Worm (Caenorhabditis elegans): ENCODE results near the gene gpx-7.
A peak's percentile ranks its signal among the peaks of the same experiment; 100 is the strongest.

Gene gpx-7

ce11 chrX:7778786-7779185, 20.8 kb downstream of the gpx-7 start:
- TF ChIP-seq lin-14 (GFP tag; optimal IDR thresholded peaks at IDR 0.05), result peak; percentile 4
- no peak for TF ChIP-seq fkh-10 (GFP tag; optimal IDR thresholded peaks at IDR 0.05)
- no peak for TF ChIP-seq pax-3 (tag; optimal IDR thresholded peaks at IDR 0.05)
- TF ChIP-seq nhr-71 (tag; optimal IDR thresholded peaks at IDR 0.05), result no peak
- TF ChIP-seq elt-3 (tag; optimal IDR thresholded peaks at IDR 0.05), result peak in 1 of 6 experiments; percentile 17
- no peak for TF ChIP-seq mef-2 (tag; optimal IDR thresholded peaks at IDR 0.05)
- TF ChIP-seq fos-1 (tag; optimal IDR thresholded peaks at IDR 0.05), result no peak
- peak; percentile 88 for TF ChIP-seq blmp-1 (tag; optimal IDR thresholded peaks at IDR 0.05)
- TF ChIP-seq vab-15 (tag; optimal IDR thresholded peaks at IDR 0.05), result no peak
- no peak for TF ChIP-seq unc-98 (GFP tag; IDR thresholded peaks at IDR 0.05)
- TF ChIP-seq grh-1 (GFP tag; IDR thresholded peaks at IDR 0.05), result peak; percentile 27; the same call in 1 of the 2 replicates
- no peak for TF ChIP-seq efl-1 (optimal IDR thresholded peaks at IDR 0.05)
- TF ChIP-seq efl-1 (GFP tag; optimal IDR thresholded peaks at IDR 0.05 in 1 of 2), result peak in 1 of 2 experiments; percentile 59
- no peak for TF ChIP-seq snpc-4 (tag; optimal IDR thresholded peaks at IDR 0.05)

- no peak for TF ChIP-seq lin-35 (GFP tag; optimal IDR thresholded peaks at IDR 0.05)
- TF ChIP-seq vab-15 (tag; optimal IDR thresholded peaks at IDR 0.05), result no peak
- TF ChIP-seq elt-2 (tag; optimal IDR thresholded peaks at IDR 0.05), result no peak
- peak; percentile 64 for TF ChIP-seq unc-86 (tag; optimal IDR thresholded peaks at IDR 0.05)
- TF ChIP-seq lin-14 (GFP tag; optimal IDR thresholded peaks at IDR 0.05), result peak; percentile 9
- no peak for TF ChIP-seq snu-23 (GFP tag; optimal IDR thresholded peaks at IDR 0.05)
- no peak for TF ChIP-seq nhr-76 (tag; optimal IDR thresholded peaks at IDR 0.05)
These were observed 23.0 kb downstream of the gpx-7 start, which contains the start of gene mec-7 for ce11 chrX:7776509-7777001. Gene mec-7, minus strand, starts transcription at chrX:7776689.

- peak in 1 of 2 experiments; percentile 28 for TF ChIP-seq mdl-1 (tag; optimal IDR thresholded peaks at IDR 0.05)
- peak in 2 of 6 experiments; percentile 45 to 58 for TF ChIP-seq elt-3 (tag; optimal IDR thresholded peaks at IDR 0.05)
- TF ChIP-seq rnt-1 (tag; optimal IDR thresholded peaks at IDR 0.05), result peak; percentile 27
- TF ChIP-seq lsy-2 (tag; optimal IDR thresholded peaks at IDR 0.05), result peak in 1 of 2 experiments; percentile 13
- TF ChIP-seq tbx-2 (tag; optimal IDR thresholded peaks at IDR 0.05), result peak; percentile 37
- no peak for TF ChIP-seq fkh-10 (GFP tag; optimal IDR thresholded peaks at IDR 0.05)
- TF ChIP-seq mep-1 (tag; optimal IDR thresholded peaks at IDR 0.05), result peak; percentile 55
- TF ChIP-seq lin-14 (GFP tag; optimal IDR thresholded peaks at IDR 0.05), result peak; percentile 60
- no peak for TF ChIP-seq ces-1 (GFP tag; optimal IDR thresholded peaks at IDR 0.05)
- TF ChIP-seq swsn-7 (tag; optimal IDR thresholded peaks at IDR 0.05), result peak; percentile 26
- TF ChIP-seq Y116A8C.19 (tag; optimal IDR thresholded peaks at IDR 0.05; ENCODE audit: borderline replicate concordance), result no peak
- peak; percentile 94 for TF ChIP-seq nhr-85 (tag)
- TF ChIP-seq egl-13 (tag; optimal IDR thresholded peaks at IDR 0.05), result no peak
- TF ChIP-seq nhr-71 (tag; optimal IDR thresholded peaks at IDR 0.05), result peak; percentile 69
- TF ChIP-seq efl-1 (optimal IDR thresholded peaks at IDR 0.05), result peak in 1 of 2 experiments; percentile 18
- TF ChIP-seq efl-1 (GFP tag; optimal IDR thresholded peaks at IDR 0.05 in 1 of 2), result peak in 1 of 2 experiments; percentile 89
- TF ChIP-seq nhr-20 (tag; optimal IDR thresholded peaks at IDR 0.05), result peak; percentile 54
- TF ChIP-seq lir-3 (tag; optimal IDR thresholded peaks at IDR 0.05; ENCODE audit: poor library complexity), result peak; percentile 19
- TF ChIP-seq blmp-1 (tag; optimal IDR thresholded peaks at IDR 0.05), result peak; percentile 80
- peak; percentile 20 for TF ChIP-seq hpl-2 (GFP tag; optimal IDR thresholded peaks at IDR 0.05)
- TF ChIP-seq lin-35 (GFP tag; optimal IDR thresholded peaks at IDR 0.05), result peak in 1 of 2 experiments; percentile 44
- peak; percentile 4 for TF ChIP-seq xbp-1 (tag; optimal IDR thresholded peaks at IDR 0.05)
- TF ChIP-seq nhr-47 (tag; optimal IDR thresholded peaks at IDR 0.05), result peak; percentile 53
- TF ChIP-seq snu-23 (GFP tag; optimal IDR thresholded peaks at IDR 0.05), result peak; percentile 64
- TF ChIP-seq nhr-19 (GFP tag; conservative IDR thresholded peaks at IDR 0.05), result peak; percentile 50
- peak; percentile 61 for TF ChIP-seq nhr-90 (tag; optimal IDR thresholded peaks at IDR 0.05; ENCODE audit: poor library complexity)
- TF ChIP-seq nhr-28 (tag; optimal IDR thresholded peaks at IDR 0.05), result no peak
- no peak for TF ChIP-seq skn-1 (tag; optimal IDR thresholded peaks at IDR 0.05)
- TF ChIP-seq snpc-4 (tag; optimal IDR thresholded peaks at IDR 0.05), result no peak
- peak; percentile 38 for TF ChIP-seq C16A3.4 (tag; optimal IDR thresholded peaks at IDR 0.05)
- TF ChIP-seq hlh-4 (tag; optimal IDR thresholded peaks at IDR 0.05), result no peak
- TF ChIP-seq grh-1 (GFP tag; IDR thresholded peaks at IDR 0.05), result peak; percentile 37; the same call in 1 of the 2 replicates
- peak; percentile 18 for TF ChIP-seq lin-13 (GFP tag; optimal IDR thresholded peaks at IDR 0.05)
These were observed 25.8 kb downstream of the gpx-7 start for ce11 chrX:7773714-7774318.
